Worm (Caenorhabditis elegans) whole organism, L1 larva: ENCODE data around the gene Y57G7A.3.

Source experiments
- C04F5.9 ChIP-seq: sonication (generic microtip); optimal IDR thresholded peaks from 2 replicates; lab custom pipeline; 2016; ENCODE audit warnings: missing genetic modification characterization, missing compliant biosample characterization
- lin-13 ChIP-seq: fragments of 150-350 bp; optimal IDR thresholded peaks from 2 replicates; lab custom pipeline; 2014; ENCODE audit warnings: missing biosample characterization, missing genetic modification reagents, missing genetic modification characterization
- unc-62 ChIP-seq: fragments of 150-350 bp; optimal IDR thresholded peaks from 2 replicates; lab custom pipeline; 2014; ENCODE audit warnings: missing biosample characterization, missing genetic modification reagents, missing genetic modification characterization
- ztf-4 ChIP-seq: fragments of 150-350 bp; optimal IDR thresholded peaks from 2 replicates; lab custom pipeline; 2014; ENCODE audit warnings: missing biosample characterization, missing genetic modification characterization

DNA sequence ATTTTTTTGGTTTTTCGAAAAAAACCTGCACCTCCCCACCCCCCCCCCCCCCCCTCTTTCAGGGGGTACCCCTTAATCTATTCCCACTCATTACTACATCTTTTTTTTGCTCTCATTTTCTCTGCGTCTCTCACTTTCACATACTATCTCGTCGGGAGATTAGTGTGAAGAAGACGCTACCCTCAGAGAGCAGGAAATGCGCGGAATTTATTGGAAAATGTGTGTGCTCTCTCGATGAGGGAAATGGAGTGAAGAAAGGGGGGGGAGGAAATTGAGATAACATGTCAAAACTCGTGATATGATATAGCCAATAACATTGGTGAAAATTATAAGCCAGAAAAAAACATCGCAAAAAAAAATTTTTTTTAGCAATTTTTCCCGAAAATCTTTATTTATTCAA, 40.0 kb downstream of the Y57G7A.3 start:
- no peak for TF ChIP-seq unc-62
- no peak for TF ChIP-seq lin-13 (GFP tag; lab: Kevin White, UChicago)
- TF ChIP-seq ztf-4, result no peak
- TF ChIP-seq C04F5.9 (tag; lab: Kevin White, UChicago), result no peak
